Fruit fly (Drosophila melanogaster): Measurements from ENCODE around the gene CG1544.
A peak's percentile ranks its signal among the peaks of the same experiment; 100 is the strongest.

The CG1544 gene

dm6 chr3R:31220456-31221336 is 24.0 kb downstream of the CG1544 start, which contains the start of gene CG12054 (continued):
- TF ChIP-seq CG17328 (GFP tag; IDR thresholded peaks at IDR 0.05) (no peak), CG11723 (GFP tag; optimal IDR thresholded peaks at IDR 0.05) (no peak), Xbp1 (GFP tag; optimal IDR thresholded peaks at IDR 0.05) (peak; percentile 10), CTCF (GFP tag; optimal IDR thresholded peaks at IDR 0.05) (peak; percentile 60), ken (GFP tag; IDR thresholded peaks at IDR 0.05) (no peak), lmd (GFP tag; IDR thresholded peaks at IDR 0.05) (no peak), CG17568 (GFP tag; optimal IDR thresholded peaks at IDR 0.05) (no peak), Deaf1 (tag; optimal IDR thresholded peaks at IDR 0.05) (peak; percentile 0), nau (GFP tag; optimal IDR thresholded peaks at IDR 0.05) (no peak), insv (GFP tag; optimal IDR thresholded peaks at IDR 0.05) (no peak), CG9437 (GFP tag; optimal IDR thresholded peaks at IDR 0.05) (peak; percentile 90), CG2712 (tag; optimal IDR thresholded peaks at IDR 0.05) (peak; percentile 1), dmrt99B (tag; optimal IDR thresholded peaks at IDR 0.05) (no peak), CG15011 (GFP tag; optimal IDR thresholded peaks at IDR 0.05) (no peak), CG14050 (GFP tag; IDR thresholded peaks at IDR 0.05) (no peak), hbn (GFP tag; IDR thresholded peaks at IDR 0.05; ENCODE audit: partially characterized antibody) (no peak), twi (tag; optimal IDR thresholded peaks at IDR 0.05) (no peak), Optix (GFP tag; IDR thresholded peaks at IDR 0.05) (no peak), CG15514 (GFP tag; optimal IDR thresholded peaks at IDR 0.05) (peak; percentile 59), shn (GFP tag; optimal IDR thresholded peaks at IDR 0.05) (no peak), CG7928 (GFP tag; optimal IDR thresholded peaks at IDR 0.05) (peak; percentile 96), CG10462 (GFP tag; optimal IDR thresholded peaks at IDR 0.05) (no peak), CG12299 (tag; optimal IDR thresholded peaks at IDR 0.05) (no peak), dysf (GFP tag; IDR thresholded peaks at IDR 0.05) (no peak), Rfx (GFP tag; IDR thresholded peaks at IDR 0.05) (no peak), CG7271 (tag; optimal IDR thresholded peaks at IDR 0.05) (no peak), ttk (GFP tag; IDR thresholded peaks at IDR 0.05) (no peak), gce (GFP tag; IDR thresholded peaks at IDR 0.05) (no peak), CG15479 (GFP tag; optimal IDR thresholded peaks at IDR 0.05) (peak; percentile 93), stc (GFP tag; IDR thresholded peaks at IDR 0.05) (no peak), CG17802 (tag; optimal IDR thresholded peaks at IDR 0.05) (no peak), Side (GFP tag; optimal IDR thresholded peaks at IDR 0.05) (peak; percentile 5), CG7556 (GFP tag; optimal IDR thresholded peaks at IDR 0.05) (no peak), CG2120 (GFP tag; optimal IDR thresholded peaks at IDR 0.05) (no peak), CG6791 (GFP tag; IDR thresholded peaks at IDR 0.05; ENCODE audit: partially characterized antibody) (no peak), Rx (GFP tag; IDR thresholded peaks at IDR 0.05) (no peak), C15 (GFP tag; IDR thresholded peaks at IDR 0.05) (no peak), Nf-YB (GFP tag; optimal IDR thresholded peaks at IDR 0.05) (no peak), BEAF-32 (GFP tag; optimal IDR thresholded peaks at IDR 0.05) (peak; percentile 50), Opbp (GFP tag; IDR thresholded peaks at IDR 0.05; ENCODE audit: partially characterized antibody) (no peak), CG4360 (GFP tag; IDR thresholded peaks at IDR 0.05) (no peak), CG15073 (GFP tag; optimal IDR thresholded peaks at IDR 0.05) (no peak), croc (GFP tag; conservative IDR thresholded peaks at IDR 0.05) (no peak), mam (GFP tag; optimal IDR thresholded peaks at IDR 0.05) (no peak), lilli (GFP tag; optimal IDR thresholded peaks at IDR 0.05) (peak; percentile 9), vvl (GFP tag; IDR thresholded peaks at IDR 0.05) (no peak), gsb (GFP tag; IDR thresholded peaks at IDR 0.05) (no peak), CG9797 (GFP tag; optimal IDR thresholded peaks at IDR 0.05) (peak; percentile 91), ewg (GFP tag; optimal IDR thresholded peaks at IDR 0.05) (peak; percentile 71), CG2116 (GFP tag; optimal IDR thresholded peaks at IDR 0.05) (peak; percentile 20)
